Worm (Caenorhabditis elegans) whole organism, late embryonic: ENCODE data around the gene T19H12.3.

Experiments used
- C08G9.2 ChIP-seq: sonication (generic microtip); optimal IDR thresholded peaks from 2 replicates; lab custom pipeline; 2016; ENCODE audit warnings: mild to moderate bottlenecking, missing genetic modification characterization, moderate library complexity, missing compliant biosample characterization
- C38D4.7 ChIP-seq: fragments of 200-800 bp; sonication (Bioruptor generic); optimal IDR thresholded peaks from 2 replicates; lab custom pipeline; 2018; ENCODE audit warnings: mild to moderate bottlenecking, missing genetic modification characterization, moderate library complexity, missing compliant biosample characterization
- F13H6.1 ChIP-seq: sonication (generic microtip); optimal IDR thresholded peaks from 2 replicates; lab custom pipeline; 2016; ENCODE audit warnings: missing genetic modification characterization, missing compliant biosample characterization
- K02D7.2 ChIP-seq: sonication (generic microtip); optimal IDR thresholded peaks from 2 replicates; lab custom pipeline; 2017; ENCODE audit warnings: mild to moderate bottlenecking, missing genetic modification characterization, missing compliant biosample characterization
- Y22D7AL.16 ChIP-seq: sonication (generic microtip); optimal IDR thresholded peaks from 2 replicates; lab custom pipeline; 2016; ENCODE audit warnings: missing genetic modification characterization, missing compliant biosample characterization
- ama-1 ChIP-seq: fragments of 150-350 bp; optimal IDR thresholded peaks from 2 replicates; lab custom pipeline; 2014
- ceh-14 ChIP-seq: sonication (generic microtip); optimal IDR thresholded peaks from 2 replicates; lab custom pipeline; 2016; ENCODE audit warnings: missing genotype, missing genetic modification characterization, missing compliant biosample characterization
- ceh-18 ChIP-seq: sonication (generic microtip); optimal IDR thresholded peaks from 2 replicates; lab custom pipeline; 2016; ENCODE audit warnings: missing genetic modification characterization, missing compliant biosample characterization
- ceh-19 ChIP-seq: fragments of 200-800 bp; sonication (Bioruptor generic); optimal IDR thresholded peaks from 2 replicates; lab custom pipeline; 2018; ENCODE audit warnings: mild to moderate bottlenecking, missing genetic modification characterization, missing compliant biosample characterization
- ceh-22 ChIP-seq: sonication (generic microtip); optimal IDR thresholded peaks from 2 replicates; lab custom pipeline; 2017; ENCODE audit warnings: missing biosample characterization, missing genetic modification characterization
- ceh-31 ChIP-seq: sonication (generic microtip); optimal IDR thresholded peaks from 2 replicates; lab custom pipeline; 2016; ENCODE audit warnings: missing genetic modification characterization, missing compliant biosample characterization
- ceh-45 ChIP-seq: fragments of 200-800 bp; sonication (Bioruptor generic); IDR thresholded peaks from 2 replicates; pipeline ENCODE4 v1.3.6; 2022; ENCODE audit warnings: missing genetic modification reagents, missing genetic modification characterization, missing compliant biosample characterization
- ceh-9 ChIP-seq: sonication (generic microtip); optimal IDR thresholded peaks from 2 replicates; lab custom pipeline; 2016; ENCODE audit warnings: mild to moderate bottlenecking, missing genetic modification characterization, inconsistent platforms, missing compliant biosample characterization
- dmd-4 ChIP-seq: sonication (generic microtip); optimal IDR thresholded peaks from 2 replicates; lab custom pipeline; 2016; ENCODE audit warnings: borderline replicate concordance, missing genetic modification characterization, missing compliant biosample characterization
- dve-1 ChIP-seq: sonication (generic microtip); optimal IDR thresholded peaks from 2 replicates; lab custom pipeline; 2017; ENCODE audit warnings: antibody characterized with exemption, mild to moderate bottlenecking, missing genetic modification characterization, missing compliant biosample characterization
- ets-4 ChIP-seq: sonication (generic microtip); optimal IDR thresholded peaks from 2 replicates; lab custom pipeline; 2016; ENCODE audit warnings: missing genetic modification characterization, missing compliant biosample characterization
- eyg-1 ChIP-seq: sonication (generic microtip); optimal IDR thresholded peaks from 2 replicates; lab custom pipeline; 2016; ENCODE audit warnings: missing genotype, missing genetic modification characterization, missing compliant biosample characterization
- fkh-10 ChIP-seq: fragments of 150-350 bp; optimal IDR thresholded peaks from 2 replicates; lab custom pipeline; 2014; ENCODE audit warnings: missing biosample characterization, missing genetic modification reagents, missing genetic modification characterization
- fkh-6 ChIP-seq: sonication (generic microtip); optimal IDR thresholded peaks from 2 replicates; lab custom pipeline; 2016; ENCODE audit warnings: missing genetic modification characterization, missing compliant biosample characterization
- hlh-13 ChIP-seq: fragments of 200-800 bp; sonication (Bioruptor generic); optimal IDR thresholded peaks from 2 replicates; lab custom pipeline; 2018; ENCODE audit warnings: mild to moderate bottlenecking, missing genetic modification characterization, missing compliant biosample characterization
- hlh-15 ChIP-seq: sonication (generic microtip); optimal IDR thresholded peaks from 2 replicates; lab custom pipeline; 2016; ENCODE audit warnings: missing genetic modification characterization, missing compliant biosample characterization
- hlh-30 ChIP-seq: sonication (generic microtip); optimal IDR thresholded peaks from 2 replicates; lab custom pipeline; 2017; ENCODE audit warnings: antibody characterized with exemption, missing genetic modification characterization, missing compliant biosample characterization; ENCODE audit not compliant: insufficient read depth
- hlh-8 ChIP-seq: sonication (generic microtip); optimal IDR thresholded peaks from 2 replicates; lab custom pipeline; 2016; ENCODE audit warnings: missing genotype, missing genetic modification characterization, missing compliant biosample characterization
- lim-6 ChIP-seq: sonication (generic microtip); optimal IDR thresholded peaks from 2 replicates; lab custom pipeline; 2016; ENCODE audit warnings: missing genetic modification characterization, missing compliant biosample characterization
- nfya-1 ChIP-seq: sonication (generic microtip); optimal IDR thresholded peaks from 2 replicates; lab custom pipeline; 2017; ENCODE audit warnings: missing genetic modification characterization, mild to moderate bottlenecking, missing compliant biosample characterization, antibody characterized with exemption, moderate library complexity
- nhr-232 ChIP-seq: sonication (generic microtip); optimal IDR thresholded peaks from 2 replicates; lab custom pipeline; 2016; ENCODE audit warnings: missing genetic modification characterization, missing compliant biosample characterization
- npax-4 ChIP-seq: sonication (generic microtip); optimal IDR thresholded peaks from 2 replicates; lab custom pipeline; 2016; ENCODE audit warnings: missing genetic modification characterization, missing compliant biosample characterization
- pag-3 ChIP-seq: sonication (generic microtip); optimal IDR thresholded peaks from 2 replicates; lab custom pipeline; 2016; ENCODE audit warnings: missing compliant biosample characterization, missing genetic modification characterization, borderline replicate concordance
- pat-9 ChIP-seq: fragments of 200-800 bp; sonication (Bioruptor generic); optimal IDR thresholded peaks from 2 replicates; lab custom pipeline; 2018; ENCODE audit warnings: mild to moderate bottlenecking, missing genetic modification characterization, moderate library complexity, missing compliant biosample characterization
- pha-4 ChIP-seq: fragments of 150-350 bp; optimal IDR thresholded peaks from 2 replicates; lab custom pipeline; 2018; ENCODE audit warnings: missing biosample characterization, missing genetic modification reagents, missing genetic modification characterization
- pros-1 ChIP-seq: fragments of 150-350 bp; optimal IDR thresholded peaks from 2 replicates; lab custom pipeline; 2014; ENCODE audit warnings: missing biosample characterization, missing genetic modification reagents, missing genetic modification characterization
- ref-2 ChIP-seq: sonication (generic microtip); optimal IDR thresholded peaks from 2 replicates; lab custom pipeline; 2016; ENCODE audit warnings: missing genetic modification characterization, missing compliant biosample characterization
- sdc-2 ChIP-seq: sonication (generic microtip); optimal IDR thresholded peaks from 2 replicates; lab custom pipeline; 2016; ENCODE audit warnings: missing genotype, missing genetic modification characterization, missing compliant biosample characterization
- sox-4 ChIP-seq: sonication (generic microtip); optimal IDR thresholded peaks from 2 replicates; lab custom pipeline; 2017; ENCODE audit warnings: mild to moderate bottlenecking, missing genetic modification characterization, inconsistent platforms, missing compliant biosample characterization
- syd-9 ChIP-seq: sonication (generic microtip); optimal IDR thresholded peaks from 2 replicates; lab custom pipeline; 2016; ENCODE audit warnings: mild to moderate bottlenecking, missing genetic modification characterization, moderate library complexity, missing compliant biosample characterization
- tbx-7 ChIP-seq: sonication (generic microtip); optimal IDR thresholded peaks from 2 replicates; lab custom pipeline; 2016; ENCODE audit warnings: missing genotype, missing genetic modification characterization, missing compliant biosample characterization
- ttx-3 ChIP-seq: sonication (generic microtip); optimal IDR thresholded peaks from 2 replicates; lab custom pipeline; 2016; ENCODE audit warnings: missing genetic modification reagents, missing genetic modification characterization, missing compliant biosample characterization
- unc-3 ChIP-seq, 2 experiments: fragments of 200-800 bp in 1 of 2; sonication (Bioruptor generic) in 1 of 2; sonication (generic microtip) in 1 of 2; conservative IDR thresholded peaks in 1 of 2; optimal IDR thresholded peaks in 1 of 2; 2 replicates each; pipeline versions ENCODE4 v1.3.6 to Lab custom; 2016 to 2022; ENCODE audit warnings: missing compliant biosample characterization in 2 of 2, missing genetic modification characterization in 2 of 2, missing genetic modification reagents in 1 of 2
- unc-42 ChIP-seq: sonication (generic microtip); optimal IDR thresholded peaks from 2 replicates; lab custom pipeline; 2016; ENCODE audit warnings: missing genotype, missing genetic modification characterization, missing compliant biosample characterization
- unc-86 ChIP-seq: sonication (generic microtip); optimal IDR thresholded peaks from 2 replicates; lab custom pipeline; 2016; ENCODE audit warnings: missing genetic modification characterization, missing compliant biosample characterization
- zip-5 ChIP-seq: sonication (generic microtip); optimal IDR thresholded peaks from 2 replicates; lab custom pipeline; 2016; ENCODE audit warnings: missing genetic modification characterization, missing compliant biosample characterization
- ztf-16 ChIP-seq: sonication (generic microtip); optimal IDR thresholded peaks from 2 replicates; lab custom pipeline; 2017; ENCODE audit warnings: missing genetic modification characterization, missing compliant biosample characterization

T19H12.3 gene

ce11 chrV:4929842-4930241, 44.4 kb downstream of the T19H12.3 start, which contains the start of gene str-205:
TSS of gene str-205 (minus strand) at chrV:4929942.
- no peak for TF ChIP-seq hlh-8
- no peak for TF ChIP-seq dve-1
- no peak for TF ChIP-seq Y22D7AL.16 (tag; lab: Kevin White, UChicago)

ce11 chrV:4932814-4933213, 47.3 kb downstream of the T19H12.3 start, which contains the start of gene C02E7.10:
TSS of gene C02E7.10 (minus strand) at chrV:4933045.
- TF ChIP-seq pros-1 (tag; lab: Kevin White, UChicago) (no peak), unc-86 (tag; lab: Kevin White, UChicago) (no peak), syd-9 (tag; lab: Kevin White, UChicago) (no peak), hlh-13 (no peak), ceh-19 (no peak), hlh-30 (tag; lab: Kevin White, UChicago) (no peak)
- TF ChIP-seq, all 69 proteins: peak for 0

- no peak for TF ChIP-seq ceh-45 (GFP tag; lab: Robert Waterston, UW)
- TF ChIP-seq hlh-15, result no peak
- no peak for TF ChIP-seq fkh-10 (GFP tag; lab: Kevin White, UChicago)
- TF ChIP-seq hlh-8, result no peak
- TF ChIP-seq npax-4 (tag; lab: Kevin White, UChicago), result no peak
- no peak for TF ChIP-seq dmd-4 (tag; lab: Kevin White, UChicago)
- TF ChIP-seq sox-4 (tag; lab: Kevin White, UChicago), result no peak
- no peak for TF ChIP-seq ets-4 (tag; lab: Kevin White, UChicago)
- TF ChIP-seq C08G9.2 (tag; lab: Kevin White, UChicago), result no peak
- TF ChIP-seq pag-3 (tag; lab: Kevin White, UChicago), result no peak
- no peak for TF ChIP-seq eyg-1 (tag; lab: Kevin White, UChicago)
- no peak for TF ChIP-seq nfya-1
- no peak for TF ChIP-seq pros-1 (tag; lab: Kevin White, UChicago)
- no peak for TF ChIP-seq ref-2 (tag; lab: Kevin White, UChicago)
- TF ChIP-seq ceh-18 (tag; lab: Kevin White, UChicago), result no peak
- no peak for TF ChIP-seq pha-4
- TF ChIP-seq ceh-9 (tag; lab: Kevin White, UChicago), result no peak
- no peak for TF ChIP-seq C38D4.7 (GFP tag; lab: Kevin White, UChicago)
These were observed 47.8 kb downstream of the T19H12.3 start for ce11 chrV:4933268-4933667.

ce11 chrV:4934406-4934805, 48.9 kb downstream of the T19H12.3 start, which contains the start of gene catp-2:
TSS of gene catp-2 (plus strand) at chrV:4934706.
- TF ChIP-seq pros-1 (tag; lab: Kevin White, UChicago) (no peak), ceh-45 (GFP tag; lab: Robert Waterston, UW) (no peak), ceh-14 (no peak), fkh-6 (tag; lab: Kevin White, UChicago) (no peak), ceh-31 (tag; lab: Kevin White, UChicago) (no peak), K02D7.2 (tag; lab: Kevin White, UChicago) (no peak), tbx-7 (tag; lab: Kevin White, UChicago) (no peak), C08G9.2 (tag; lab: Kevin White, UChicago) (no peak), hlh-15 (no peak), ztf-16 (tag; lab: Kevin White, UChicago) (no peak), lim-6 (tag; lab: Kevin White, UChicago) (no peak), nhr-232 (tag; lab: Kevin White, UChicago) (no peak), pat-9 (no peak)

- TF ChIP-seq ceh-14 (no peak), ceh-45 (GFP tag; lab: Robert Waterston, UW) (no peak), unc-42 (tag; lab: Kevin White, UChicago) (no peak), sdc-2 (no peak), zip-5 (tag; lab: Kevin White, UChicago) (no peak), ceh-18 (tag; lab: Kevin White, UChicago) (no peak), ttx-3 (tag; lab: Kevin White, UChicago) (no peak), unc-86 (tag; lab: Kevin White, UChicago) (no peak), K02D7.2 (tag; lab: Kevin White, UChicago) (no peak), ceh-22 (tag; lab: Kevin White, UChicago) (no peak), F13H6.1 (tag; lab: Kevin White, UChicago) (no peak), lim-6 (tag; lab: Kevin White, UChicago) (no peak), ama-1 (lab: Kevin White, UChicago) (no peak), unc-3 (GFP tag; conservative IDR thresholded peaks at IDR 0.05; lab: Robert Waterston, UW) (no peak), unc-3 (tag; optimal IDR thresholded peaks at IDR 0.05; lab: Kevin White, UChicago) (no peak), C38D4.7 (GFP tag; lab: Kevin White, UChicago) (no peak), pag-3 (tag; lab: Kevin White, UChicago) (no peak), hlh-13 (no peak)
- TF ChIP-seq, all 69 proteins: peak for 0
These were observed 49.6 kb downstream of the T19H12.3 start for ce11 chrV:4935096-4935495.
